Worm (Caenorhabditis elegans): Measurements from ENCODE around the gene pals-40.

The pals-40 gene

ce11 chrIII:1418709-1419108 lies 40.9 kb upstream of the pals-40 start (continued):
- TF ChIP-seq ceh-100 (GFP tag; IDR thresholded peaks at IDR 0.05) = peak; percentile 12; the same call in 1 of the 2 replicates
- peak; percentile 74 for TF ChIP-seq ekl-4 (GFP tag; IDR thresholded peaks at IDR 0.05)
- TF ChIP-seq ZK185.1 (tag; optimal IDR thresholded peaks at IDR 0.05; ENCODE audit: poor library complexity, severe bottlenecking) = peak; percentile 49
- TF ChIP-seq efl-1 (GFP tag; optimal IDR thresholded peaks at IDR 0.05) = peak; percentile 18
- TF ChIP-seq hmg-20 (GFP tag; IDR thresholded peaks at IDR 0.05) = peak; percentile 50; the same call in 1 of the 2 replicates
- TF ChIP-seq cebp-1 (GFP tag; IDR thresholded peaks at IDR 0.05) = no peak
- TF ChIP-seq cebp-1 (tag; optimal IDR thresholded peaks at IDR 0.05) = peak; percentile 75
- TF ChIP-seq dpff-1 (tag; optimal IDR thresholded peaks at IDR 0.05) = no peak
- TF ChIP-seq attf-5 (GFP tag; optimal IDR thresholded peaks at IDR 0.05) = peak; percentile 47
- TF ChIP-seq mel-28 (tag; optimal IDR thresholded peaks at IDR 0.05; ENCODE audit: borderline replicate concordance) = no peak
- peak; percentile 21 for TF ChIP-seq gei-17 (GFP tag; optimal IDR thresholded peaks at IDR 0.05)
- peak; percentile 89 for TF ChIP-seq ztf-26 (tag; optimal IDR thresholded peaks at IDR 0.05)
- no peak for TF ChIP-seq hlh-26 (GFP tag; conservative IDR thresholded peaks at IDR 0.05)
- TF ChIP-seq Y53F4B.3 (GFP tag; IDR thresholded peaks at IDR 0.05) = no peak
- peak; percentile 74 for TF ChIP-seq ceh-91 (GFP tag; IDR thresholded peaks at IDR 0.05)
- TF ChIP-seq dox-1 (GFP tag; IDR thresholded peaks at IDR 0.05) = peak; percentile 93
- no peak for TF ChIP-seq F55B11.4 (tag; optimal IDR thresholded peaks at IDR 0.05; ENCODE audit: borderline replicate concordance, insufficient read depth)
- peak; percentile 48 for TF ChIP-seq F49E8.2 (tag; optimal IDR thresholded peaks at IDR 0.05; ENCODE audit: insufficient read depth)
- TF ChIP-seq C06A6.2 (GFP tag; conservative IDR thresholded peaks at IDR 0.05) = peak; percentile 79
- TF ChIP-seq zfh-2 (GFP tag; conservative IDR thresholded peaks at IDR 0.05) = peak; percentile 92
- no peak for TF ChIP-seq cebp-2 (GFP tag; IDR thresholded peaks at IDR 0.05)
- no peak for TF ChIP-seq ztf-3 (GFP tag; optimal IDR thresholded peaks at IDR 0.05)
- TF ChIP-seq rpc-1 (optimal IDR thresholded peaks at IDR 0.05) = peak; percentile 14
- no peak for TF ChIP-seq rpc-1 (tag; optimal IDR thresholded peaks at IDR 0.05)
- TF ChIP-seq zim-3 (tag; optimal IDR thresholded peaks at IDR 0.05) = no peak
- peak; percentile 92 for TF ChIP-seq lsl-1 (GFP tag; optimal IDR thresholded peaks at IDR 0.05)
- TF ChIP-seq unc-130 (GFP tag; optimal IDR thresholded peaks at IDR 0.05) = peak; percentile 34
- TF ChIP-seq ceh-40 (GFP tag; IDR thresholded peaks at IDR 0.05) = no peak
- TF ChIP-seq lsy-27 (tag; optimal IDR thresholded peaks at IDR 0.05; ENCODE audit: borderline replicate concordance, insufficient read depth) = no peak
- TF ChIP-seq madf-3 (GFP tag; IDR thresholded peaks at IDR 0.05) = peak; percentile 97
- no peak for TF ChIP-seq ets-4 (GFP tag; optimal IDR thresholded peaks at IDR 0.05)
- no peak for TF ChIP-seq nhr-179 (tag; optimal IDR thresholded peaks at IDR 0.05)
- peak; percentile 77 for TF ChIP-seq ceh-27 (GFP tag; optimal IDR thresholded peaks at IDR 0.05)
- TF ChIP-seq rec-8 (tag; optimal IDR thresholded peaks at IDR 0.05) = no peak
- TF ChIP-seq madf-6 (GFP tag; IDR thresholded peaks at IDR 0.05) = peak; percentile 72
- 0 out of 2 replicates have a peak, but pooled peaks have one; percentile 15 for TF ChIP-seq Y56A3A.18 (GFP tag; IDR thresholded peaks at IDR 0.05)
- no peak for TF ChIP-seq F39B2.1 (GFP tag; IDR thresholded peaks at IDR 0.05)
- TF ChIP-seq C17E4.6 (GFP tag; IDR thresholded peaks at IDR 0.05) = peak; percentile 65; the same call in 1 of the 2 replicates
- peak; percentile 93 for TF ChIP-seq mcd-1 (GFP tag; IDR thresholded peaks at IDR 0.05)
- TF ChIP-seq pbrm-1 (GFP tag; IDR thresholded peaks at IDR 0.05) = peak; percentile 56; the same call in 1 of the 2 replicates
- TF ChIP-seq tlf-1 (GFP tag; optimal IDR thresholded peaks at IDR 0.05) = peak; percentile 83
- peak; percentile 94 for TF ChIP-seq nfyb-1 (GFP tag; IDR thresholded peaks at IDR 0.05)
- TF ChIP-seq lin-26 (GFP tag; IDR thresholded peaks at IDR 0.05) = peak; percentile 26
- TF ChIP-seq egrh-3 (GFP tag; IDR thresholded peaks at IDR 0.05) = peak; percentile 89
- no peak for TF ChIP-seq xnd-1 (tag; optimal IDR thresholded peaks at IDR 0.05)
- peak; percentile 86 for TF ChIP-seq Y53G8AR.9 (GFP tag; conservative IDR thresholded peaks at IDR 0.05)
- peak; percentile 82 for TF ChIP-seq lin-40 (tag; optimal IDR thresholded peaks at IDR 0.05)
- no peak for TF ChIP-seq die-1 (tag; optimal IDR thresholded peaks at IDR 0.05)

All from whole organism, young adult.